Fruit fly (Drosophila melanogaster): ENCODE data around the gene CG7384.

The CG7384 gene

DNA sequence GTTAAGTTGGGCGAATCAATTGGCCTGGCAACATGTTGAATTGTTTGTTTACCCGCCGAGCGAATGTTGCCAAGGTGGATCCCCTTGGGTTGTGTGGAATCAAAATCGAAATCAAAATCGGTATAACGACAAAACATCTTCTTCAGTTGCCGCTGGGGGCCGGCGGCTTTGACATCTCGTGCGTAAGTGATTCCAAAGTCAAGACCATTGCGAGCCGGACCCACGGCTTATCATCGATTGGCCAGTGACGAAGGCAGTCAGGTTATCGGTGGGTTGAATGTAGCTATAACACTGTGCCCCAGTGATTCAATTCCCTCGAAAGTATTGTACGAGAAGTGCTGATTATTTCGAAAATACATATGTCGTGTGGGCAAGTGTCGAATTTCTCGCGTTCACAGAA is 18.7 kb upstream of the CG7384 start (continued):
- TF ChIP-seq CG15269 (tag; optimal IDR thresholded peaks at IDR 0.05), result no peak
- no peak for TF ChIP-seq CG31365 (tag; optimal IDR thresholded peaks at IDR 0.05)
- no peak for TF ChIP-seq dimm (GFP tag; IDR thresholded peaks at IDR 0.05)
- TF ChIP-seq CG14014 (GFP tag; IDR thresholded peaks at IDR 0.05), result no peak
- TF ChIP-seq CG13424 (tag; optimal IDR thresholded peaks at IDR 0.05), result no peak
- TF ChIP-seq dm (GFP tag; optimal IDR thresholded peaks at IDR 0.05), result no peak
- no peak for TF ChIP-seq Myb (GFP tag; optimal IDR thresholded peaks at IDR 0.05)
- no peak for TF ChIP-seq BEAF-32 (GFP tag; optimal IDR thresholded peaks at IDR 0.05)
- no peak for TF ChIP-seq Ets97D (GFP tag; optimal IDR thresholded peaks at IDR 0.05)
- TF ChIP-seq CG18764 (GFP tag; optimal IDR thresholded peaks at IDR 0.05), result no peak
- no peak for TF ChIP-seq grn (GFP tag; optimal IDR thresholded peaks at IDR 0.05)
- no peak for TF ChIP-seq Sry-β (GFP tag; optimal IDR thresholded peaks at IDR 0.05)
- TF ChIP-seq CG11504 (tag; optimal IDR thresholded peaks at IDR 0.05), result peak; percentile 98
- no peak for TF ChIP-seq crol (GFP tag; IDR thresholded peaks at IDR 0.05)
- no peak for TF ChIP-seq CrebB (tag; optimal IDR thresholded peaks at IDR 0.05)
- no peak for TF ChIP-seq CG17568 (GFP tag; optimal IDR thresholded peaks at IDR 0.05)
- no peak for TF ChIP-seq ac (GFP tag; optimal IDR thresholded peaks at IDR 0.05)
- TF ChIP-seq psq (GFP tag; optimal IDR thresholded peaks at IDR 0.05), result no peak
- no peak for TF ChIP-seq tio (GFP tag; optimal IDR thresholded peaks at IDR 0.05)
- TF ChIP-seq Dref (GFP tag; IDR thresholded peaks at IDR 0.05), result no peak
- no peak for TF ChIP-seq Aef1 (GFP tag; IDR thresholded peaks at IDR 0.05)
- peak in 1 of 2 experiments; percentile 54 for TF ChIP-seq Hr78 (GFP tag; optimal IDR thresholded peaks at IDR 0.05)
- no peak for TF ChIP-seq Chrac-16 (GFP tag; optimal IDR thresholded peaks at IDR 0.05)
- TF ChIP-seq CG4617 (GFP tag; optimal IDR thresholded peaks at IDR 0.05; ENCODE audit: borderline replicate concordance), result no peak
- peak; percentile 97 for TF ChIP-seq sug (tag; optimal IDR thresholded peaks at IDR 0.05)
- no peak for TF ChIP-seq Max (GFP tag; optimal IDR thresholded peaks at IDR 0.05)
- no peak for TF ChIP-seq B-H2 (GFP tag; optimal IDR thresholded peaks at IDR 0.05)
- TF ChIP-seq hth (optimal IDR thresholded peaks at IDR 0.05), result no peak
- TF ChIP-seq scrt (GFP tag; optimal IDR thresholded peaks at IDR 0.05), result no peak
- 0 out of 4 replicates have a peak, but pooled peaks have one; percentile 32 for TF ChIP-seq chinmo (GFP tag; IDR thresholded peaks at IDR 0.05; ENCODE audit: partially characterized antibody)
- TF ChIP-seq Lhr (GFP tag; optimal IDR thresholded peaks at IDR 0.05), result no peak
- peak in 1 of 2 experiments; percentile 77 for TF ChIP-seq Pdp1 (GFP tag; optimal IDR thresholded peaks at IDR 0.05)
- no peak for TF ChIP-seq h (optimal IDR thresholded peaks at IDR 0.05)
- peak; percentile 23 for TF ChIP-seq CG10543 (GFP tag; optimal IDR thresholded peaks at IDR 0.05)
- no peak for TF ChIP-seq CG6175 (GFP tag; IDR thresholded peaks at IDR 0.05)
- TF ChIP-seq CG10959 (GFP tag; IDR thresholded peaks at IDR 0.05), result no peak
- no peak for TF ChIP-seq CG9797 (GFP tag; optimal IDR thresholded peaks at IDR 0.05)
- no peak for TF ChIP-seq sim (GFP tag; IDR thresholded peaks at IDR 0.05)
- no peak for TF ChIP-seq pho (GFP tag; optimal IDR thresholded peaks at IDR 0.05)
- TF ChIP-seq CG10321 (GFP tag; IDR thresholded peaks at IDR 0.05), result no peak
- TF ChIP-seq CG2875 (GFP tag; optimal IDR thresholded peaks at IDR 0.05), result no peak
- TF ChIP-seq Lpt (GFP tag; optimal IDR thresholded peaks at IDR 0.05), result no peak
- TF ChIP-seq Ptx1 (GFP tag; IDR thresholded peaks at IDR 0.05), result no peak
- no peak for TF ChIP-seq Fer1 (GFP tag; optimal IDR thresholded peaks at IDR 0.05)
- TF ChIP-seq cwo (GFP tag; optimal IDR thresholded peaks at IDR 0.05), result peak; percentile 90
